Fruit fly (Drosophila melanogaster) Kc167 (cell line): ENCODE data around the gene Marcal1.

Experiments
- h ChIP-seq: fragments of >200 bp; optimal IDR thresholded peaks from 3 replicates; lab custom pipeline; 2018; ENCODE audit warnings: missing external identifiers
- psq ChIP-seq: fragments of >200 bp; optimal IDR thresholded peaks from 2 replicates; lab custom pipeline; 2017; ENCODE audit warnings: missing external identifiers

dm6 chr2L:4973731-4974415, 18.6 kb downstream of the Marcal1 start, which contains the start of gene mRpL28:
- no peak for TF ChIP-seq h
- TF ChIP-seq psq: no peak
